Worm (Caenorhabditis elegans) whole organism, L4 larva: Measurements from ENCODE around the gene Y55D9A.2.

Experiments
- F10B5.3 ChIP-seq: sonication (generic microtip); optimal IDR thresholded peaks from 2 replicates; lab custom pipeline; 2016; ENCODE audit warnings: mild to moderate bottlenecking, missing genetic modification characterization, missing compliant biosample characterization
- Y5F2A.4 ChIP-seq: fragments of 200-800 bp; sonication (Bioruptor generic); optimal IDR thresholded peaks from 2 replicates; lab custom pipeline; 2018; ENCODE audit warnings: mild to moderate bottlenecking, missing genetic modification characterization, missing compliant biosample characterization
- hif-1 ChIP-seq, 2 experiments: sonication (generic microtip); optimal IDR thresholded peaks; 2 replicates each; lab custom pipeline; 2016 to 2017; ENCODE audit warnings: missing compliant biosample characterization in 2 of 2, missing genetic modification characterization in 2 of 2, missing genetic modification reagents in 2 of 2, missing genotype in 2 of 2, mild to moderate bottlenecking in 1 of 2
- lin-1 ChIP-seq: fragments of 200-800 bp; sonication (Bioruptor generic); IDR thresholded peaks from 2 replicates; pipeline ENCODE4 v1.3.6; 2022; ENCODE audit warnings: missing genetic modification reagents, missing genetic modification characterization, missing compliant biosample characterization
- lsy-2 ChIP-seq, 2 experiments: fragments of 150-350 bp in 1 of 2; sonication (generic microtip) in 1 of 2; optimal IDR thresholded peaks; 2 replicates each; lab custom pipeline; 2014 to 2017; ENCODE audit warnings: missing biosample characterization in 2 of 2, missing genetic modification characterization in 2 of 2

ce11 chrIV:12581046-12581445 lies 24.2 kb downstream of the Y55D9A.2 start, which contains the start of gene K08E7.6:
- TF ChIP-seq lin-1 (GFP tag; lab: Robert Waterston, UW) (no peak), F10B5.3 (no peak), Y5F2A.4 (GFP tag; lab: Kevin White, UChicago) (no peak), hif-1 (tag; optimal IDR thresholded peaks at IDR 0.05; lab: Kevin White, UChicago) (no peak), lsy-2 (tag; optimal IDR thresholded peaks at IDR 0.05; lab: Kevin White, UChicago) (no peak)
